Worm (Caenorhabditis elegans): Measurements from ENCODE around the gene flad-1.

DNA sequence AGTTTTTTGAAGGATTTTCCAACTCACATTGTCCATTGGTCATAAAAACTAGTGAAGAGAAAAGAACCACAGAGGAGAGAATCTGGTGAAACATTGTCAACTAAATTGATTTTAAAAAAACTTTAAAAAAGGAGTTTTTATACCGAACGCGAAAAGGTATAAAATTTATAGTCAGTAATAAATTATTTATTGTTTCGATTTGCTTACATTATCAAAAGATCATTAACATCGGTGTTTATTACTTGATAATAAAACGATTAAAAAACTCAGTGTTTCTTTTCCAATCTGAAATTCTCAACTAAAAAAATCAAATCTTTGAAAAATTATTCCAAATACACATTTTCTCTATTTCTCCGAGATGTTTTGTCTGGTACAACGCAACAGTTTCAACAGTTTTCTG is 27.8 kb upstream of the flad-1 start, which contains the start of gene F26C11.4:
- TF ChIP-seq klf-2 (GFP tag; conservative IDR thresholded peaks at IDR 0.05), result no peak
- TF ChIP-seq T22C8.4 (GFP tag; IDR thresholded peaks at IDR 0.05), result no peak
- TF ChIP-seq ztf-29 (GFP tag; IDR thresholded peaks at IDR 0.05), result no peak
- TF ChIP-seq med-1 (GFP tag; optimal IDR thresholded peaks at IDR 0.05; ENCODE audit: insufficient read depth), result no peak
- TF ChIP-seq ztf-23 (GFP tag; IDR thresholded peaks at IDR 0.05), result no peak
